Fruit fly (Drosophila melanogaster): ENCODE results near the gene CG11679.

Gene CG11679

dm6 chrX:15740881-15741280 is 2.1 kb upstream of the CG11679 start:
- TF ChIP-seq sv (GFP tag; optimal IDR thresholded peaks at IDR 0.05): no peak
- no peak for TF ChIP-seq Myc (optimal IDR thresholded peaks at IDR 0.05)
- no peak for TF ChIP-seq OdsH (GFP tag; optimal IDR thresholded peaks at IDR 0.05)
- TF ChIP-seq dsf (GFP tag; optimal IDR thresholded peaks at IDR 0.05; ENCODE audit: borderline replicate concordance): no peak
- no peak for TF ChIP-seq sage (GFP tag; optimal IDR thresholded peaks at IDR 0.05)
- no peak for TF ChIP-seq dmrt93B (GFP tag; optimal IDR thresholded peaks at IDR 0.05)
- TF ChIP-seq Sp1 (GFP tag; optimal IDR thresholded peaks at IDR 0.05): no peak
- TF ChIP-seq Hr83 (GFP tag; optimal IDR thresholded peaks at IDR 0.05; ENCODE audit: poor library complexity, severe bottlenecking): no peak
- TF ChIP-seq Abd-B (GFP tag; optimal IDR thresholded peaks at IDR 0.05): no peak
- TF ChIP-seq pan (optimal IDR thresholded peaks at IDR 0.05): no peak

DNA sequence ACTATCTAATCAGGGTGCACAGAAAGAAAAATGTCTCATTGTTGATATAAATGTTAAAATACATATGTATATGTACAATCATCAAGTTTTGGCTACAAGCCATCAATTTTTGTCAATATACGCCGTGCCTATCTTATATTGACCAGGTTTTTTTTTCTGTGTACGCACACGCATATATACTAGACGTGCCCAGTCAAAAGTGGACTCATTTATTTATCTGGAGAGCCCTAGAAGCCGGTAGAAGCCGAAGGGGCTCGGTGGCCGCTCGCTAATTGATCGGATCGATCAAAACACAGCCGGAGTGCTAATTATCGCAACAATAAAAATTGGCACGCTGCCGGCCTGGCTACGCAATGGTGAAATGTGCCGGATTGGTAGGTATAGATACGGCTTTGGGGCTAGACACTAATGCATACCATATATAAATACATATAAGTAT is 1.6 kb upstream of the CG11679 start:
- TF ChIP-seq psq (GFP tag; optimal IDR thresholded peaks at IDR 0.05) (peak; percentile 61), CG32264 (GFP tag; optimal IDR thresholded peaks at IDR 0.05) (peak; percentile 48), Rel (GFP tag; optimal IDR thresholded peaks at IDR 0.05) (no peak), Rel (tag; optimal IDR thresholded peaks at IDR 0.05) (peak; percentile 57), h (GFP tag; optimal IDR thresholded peaks at IDR 0.05) (peak; percentile 97), sage (GFP tag; optimal IDR thresholded peaks at IDR 0.05) (no peak), dsf (GFP tag; optimal IDR thresholded peaks at IDR 0.05; ENCODE audit: borderline replicate concordance) (no peak), HLH106 (tag; optimal IDR thresholded peaks at IDR 0.05) (peak; percentile 77), Abd-B (GFP tag; optimal IDR thresholded peaks at IDR 0.05) (no peak), Sp1 (GFP tag; optimal IDR thresholded peaks at IDR 0.05) (peak; percentile 84), fru (GFP tag; optimal IDR thresholded peaks at IDR 0.05) (peak; percentile 85), sv (GFP tag; optimal IDR thresholded peaks at IDR 0.05) (peak; percentile 55), N (GFP tag; optimal IDR thresholded peaks at IDR 0.05) (no peak), dmrt93B (GFP tag; optimal IDR thresholded peaks at IDR 0.05) (no peak), usp (GFP tag; optimal IDR thresholded peaks at IDR 0.05) (no peak), OdsH (GFP tag; optimal IDR thresholded peaks at IDR 0.05) (peak; percentile 82), woc (GFP tag; optimal IDR thresholded peaks at IDR 0.05) (peak; percentile 52), tai (GFP tag; optimal IDR thresholded peaks at IDR 0.05) (no peak), br (GFP tag; optimal IDR thresholded peaks at IDR 0.05) (peak; percentile 86), rgr (GFP tag; optimal IDR thresholded peaks at IDR 0.05) (peak; percentile 82), Hr83 (GFP tag; optimal IDR thresholded peaks at IDR 0.05; ENCODE audit: poor library complexity, severe bottlenecking) (peak; percentile 14), lola (GFP tag; optimal IDR thresholded peaks at IDR 0.05) (no peak), Jra (GFP tag; optimal IDR thresholded peaks at IDR 0.05) (peak; percentile 74), CrebA (GFP tag; optimal IDR thresholded peaks at IDR 0.05; ENCODE audit: borderline replicate concordance) (no peak), Dif (GFP tag; optimal IDR thresholded peaks at IDR 0.05; ENCODE audit: partially characterized antibody) (no peak), foxo (GFP tag; optimal IDR thresholded peaks at IDR 0.05) (peak; percentile 49 to 85), brk (GFP tag; optimal IDR thresholded peaks at IDR 0.05) (no peak), Hnf4 (GFP tag; optimal IDR thresholded peaks at IDR 0.05) (peak; percentile 84), ey (GFP tag; optimal IDR thresholded peaks at IDR 0.05) (peak; percentile 84)

DNA sequence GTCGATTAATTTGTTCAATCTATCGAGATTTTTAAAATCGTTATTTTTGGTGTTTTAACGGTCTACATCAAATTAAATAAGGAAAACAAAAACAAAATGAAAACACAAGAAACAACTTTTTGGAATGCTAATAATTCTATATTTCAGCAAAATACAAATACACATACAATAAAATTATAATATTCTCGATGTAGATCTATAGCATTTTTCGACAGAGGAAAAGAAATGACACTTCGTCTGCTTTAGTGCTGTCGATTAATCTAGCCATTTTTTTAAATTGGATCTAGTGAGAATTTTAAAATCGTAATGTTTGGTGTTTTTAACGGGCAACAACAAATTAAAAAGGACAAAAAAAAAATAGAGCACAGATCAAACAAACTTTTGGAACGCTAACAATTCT is 1.6 kb downstream of the CG11679 start, which contains the start of gene Arp6:
TSS of gene Arp6 (minus strand) at position 11 of the 400 bp plus-strand sequence.
- no peak for TF ChIP-seq rgr (GFP tag; optimal IDR thresholded peaks at IDR 0.05)
- TF ChIP-seq Hr83 (GFP tag; optimal IDR thresholded peaks at IDR 0.05; ENCODE audit: poor library complexity, severe bottlenecking): no peak
- peak; percentile 81 for TF ChIP-seq Myc (optimal IDR thresholded peaks at IDR 0.05)
- TF ChIP-seq Mio (GFP tag; optimal IDR thresholded peaks at IDR 0.05): no peak
- peak; percentile 37 for TF ChIP-seq woc (GFP tag; optimal IDR thresholded peaks at IDR 0.05)
- peak; percentile 5 for TF ChIP-seq HLH106 (tag; optimal IDR thresholded peaks at IDR 0.05)

- TF ChIP-seq fru (GFP tag; optimal IDR thresholded peaks at IDR 0.05): peak; percentile 71
- peak; percentile 73 for TF ChIP-seq h (GFP tag; optimal IDR thresholded peaks at IDR 0.05)
- no peak for TF ChIP-seq Hnf4 (GFP tag; optimal IDR thresholded peaks at IDR 0.05)
- peak; percentile 81 for TF ChIP-seq HLH106 (tag; optimal IDR thresholded peaks at IDR 0.05)
- no peak for TF ChIP-seq pan (optimal IDR thresholded peaks at IDR 0.05)
- TF ChIP-seq GATAd (GFP tag; optimal IDR thresholded peaks at IDR 0.05): no peak
- TF ChIP-seq psq (GFP tag; optimal IDR thresholded peaks at IDR 0.05): peak; percentile 32
- peak in 1 of 2 experiments; percentile 59 for TF ChIP-seq foxo (GFP tag; optimal IDR thresholded peaks at IDR 0.05)
- TF ChIP-seq CG9705 (GFP tag; optimal IDR thresholded peaks at IDR 0.05): peak; percentile 71
- TF ChIP-seq br (GFP tag; optimal IDR thresholded peaks at IDR 0.05): peak; percentile 48
- TF ChIP-seq ey (GFP tag; optimal IDR thresholded peaks at IDR 0.05): peak; percentile 57
- TF ChIP-seq OdsH (GFP tag; optimal IDR thresholded peaks at IDR 0.05): no peak
- TF ChIP-seq sv (GFP tag; optimal IDR thresholded peaks at IDR 0.05): peak; percentile 35
- peak; percentile 53 for TF ChIP-seq rgr (GFP tag; optimal IDR thresholded peaks at IDR 0.05)
- no peak for TF ChIP-seq Rel (GFP tag; optimal IDR thresholded peaks at IDR 0.05)
- peak; percentile 28 for TF ChIP-seq Rel (tag; optimal IDR thresholded peaks at IDR 0.05)
- TF ChIP-seq Myc (optimal IDR thresholded peaks at IDR 0.05): peak; percentile 68
- TF ChIP-seq Abd-B (GFP tag; optimal IDR thresholded peaks at IDR 0.05): no peak
- peak; percentile 88 for TF ChIP-seq woc (GFP tag; optimal IDR thresholded peaks at IDR 0.05)
- peak; percentile 69 for TF ChIP-seq Sp1 (GFP tag; optimal IDR thresholded peaks at IDR 0.05)
These were observed 4.8 kb downstream of the CG11679 start, which contains the start of the genes CG12379 and MagR for dm6 chrX:15733995-15734394. Gene CG12379 (minus strand): TSS chrX:15733996. Gene MagR (plus strand): TSS chrX:15734270.
